Fruit fly (Drosophila melanogaster): ENCODE data around the gene noc.
A peak's percentile ranks its signal among the peaks of the same experiment; 100 is the strongest.

Gene noc

DNA sequence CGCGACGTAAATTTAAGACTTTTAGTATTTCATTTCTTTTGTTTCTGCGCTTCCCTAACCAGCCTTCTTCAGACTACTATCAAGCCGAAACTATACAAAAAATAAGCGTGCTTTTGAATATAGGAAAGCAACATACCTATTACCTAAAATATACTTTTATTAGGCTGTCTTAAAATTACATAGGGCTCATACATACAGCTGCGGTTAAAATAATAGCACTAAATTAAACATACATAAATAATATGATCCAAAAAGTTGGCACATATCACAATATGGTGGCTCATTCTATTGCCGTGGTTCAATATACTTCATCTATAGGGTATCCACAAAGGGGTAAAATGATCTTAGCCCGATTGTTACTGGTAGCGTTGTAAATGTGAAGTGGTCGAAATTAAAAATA, 9.7 kb downstream of the noc start (continued):
- TF ChIP-seq lola (GFP tag; optimal IDR thresholded peaks at IDR 0.05): peak in 1 of 3 experiments; percentile 68
- peak; percentile 53; the same call in 1 of the 2 replicates for TF ChIP-seq CG14667 (GFP tag; IDR thresholded peaks at IDR 0.05)
- 0 out of 2 replicates have a peak, but pooled peaks have one; percentile 18 for TF ChIP-seq CG43689 (GFP tag; IDR thresholded peaks at IDR 0.05)
- TF ChIP-seq tin (GFP tag; optimal IDR thresholded peaks at IDR 0.05): peak; percentile 26
- no peak for TF ChIP-seq pum (GFP tag; optimal IDR thresholded peaks at IDR 0.05)
- TF ChIP-seq MBD-R2 (GFP tag; IDR thresholded peaks at IDR 0.05): peak; percentile 23; the same call in 1 of the 2 replicates
- no peak for TF ChIP-seq pb (GFP tag; optimal IDR thresholded peaks at IDR 0.05)
- peak; percentile 51 for TF ChIP-seq CG15011 (GFP tag; optimal IDR thresholded peaks at IDR 0.05)
- TF ChIP-seq sc (optimal IDR thresholded peaks at IDR 0.05): no peak
- peak; percentile 69 for TF ChIP-seq sc (GFP tag; optimal IDR thresholded peaks at IDR 0.05)
- no peak for TF ChIP-seq Hey (tag; optimal IDR thresholded peaks at IDR 0.05)
- TF ChIP-seq oc (tag; optimal IDR thresholded peaks at IDR 0.05): peak; percentile 66
- 0 out of 2 replicates have a peak, but pooled peaks have one; percentile 33 for TF ChIP-seq CG32767 (GFP tag; IDR thresholded peaks at IDR 0.05)
- TF ChIP-seq Sry-δ (GFP tag; optimal IDR thresholded peaks at IDR 0.05): no peak
- peak; percentile 47 for TF ChIP-seq zen (tag; optimal IDR thresholded peaks at IDR 0.05)
- no peak for TF ChIP-seq Lpt (GFP tag; optimal IDR thresholded peaks at IDR 0.05)
- peak; percentile 66 for TF ChIP-seq CG14014 (GFP tag; IDR thresholded peaks at IDR 0.05)
- TF ChIP-seq ems (GFP tag; optimal IDR thresholded peaks at IDR 0.05): no peak
- no peak for TF ChIP-seq CG13123 (GFP tag; optimal IDR thresholded peaks at IDR 0.05)
- TF ChIP-seq CG6813 (GFP tag; optimal IDR thresholded peaks at IDR 0.05): peak; percentile 73
- no peak for TF ChIP-seq Bgb (GFP tag; IDR thresholded peaks at IDR 0.05; ENCODE audit: partially characterized antibody)
- no peak for TF ChIP-seq knrl (GFP tag; IDR thresholded peaks at IDR 0.05; ENCODE audit: partially characterized antibody)
- no peak for TF ChIP-seq emc (GFP tag; optimal IDR thresholded peaks at IDR 0.05)
- peak; percentile 26 for TF ChIP-seq Bdp1 (GFP tag; optimal IDR thresholded peaks at IDR 0.05)
- TF ChIP-seq luna (GFP tag; optimal IDR thresholded peaks at IDR 0.05): no peak
- no peak for TF ChIP-seq CG31365 (tag; optimal IDR thresholded peaks at IDR 0.05)
- TF ChIP-seq gfzf (GFP tag; optimal IDR thresholded peaks at IDR 0.05): no peak
- no peak for TF ChIP-seq bowl (GFP tag; IDR thresholded peaks at IDR 0.05)
- TF ChIP-seq crol (GFP tag; IDR thresholded peaks at IDR 0.05): no peak
- peak; percentile 48 for TF ChIP-seq CG12155 (GFP tag; optimal IDR thresholded peaks at IDR 0.05)
- no peak for TF ChIP-seq insv (GFP tag; optimal IDR thresholded peaks at IDR 0.05)
- peak; percentile 50 for TF ChIP-seq Sox100B (GFP tag; optimal IDR thresholded peaks at IDR 0.05)
- TF ChIP-seq wor (GFP tag; IDR thresholded peaks at IDR 0.05): peak; percentile 34; the same call in 1 of the 2 replicates
- no peak for TF ChIP-seq schlank (tag; optimal IDR thresholded peaks at IDR 0.05)
- TF ChIP-seq NfI (GFP tag; optimal IDR thresholded peaks at IDR 0.05): peak; percentile 36
- TF ChIP-seq CG10321 (GFP tag; IDR thresholded peaks at IDR 0.05): 0 out of 2 replicates have a peak, but pooled peaks have one; percentile 15
- TF ChIP-seq klu (GFP tag; IDR thresholded peaks at IDR 0.05): no peak
- TF ChIP-seq MTF-1 (GFP tag; optimal IDR thresholded peaks at IDR 0.05; ENCODE audit: borderline replicate concordance): peak; percentile 19
- TF ChIP-seq Atf-2 (GFP tag; optimal IDR thresholded peaks at IDR 0.05): no peak
- peak; percentile 74 for TF ChIP-seq stc (GFP tag; IDR thresholded peaks at IDR 0.05)
- no peak for TF ChIP-seq fu2 (GFP tag; optimal IDR thresholded peaks at IDR 0.05)
- peak; percentile 71; the same call in 2 of the 3 replicates for TF ChIP-seq so (GFP tag; IDR thresholded peaks at IDR 0.05)
- peak; percentile 74 for TF ChIP-seq lab (GFP tag; optimal IDR thresholded peaks at IDR 0.05)
- TF ChIP-seq HLHmδ (GFP tag; optimal IDR thresholded peaks at IDR 0.05): no peak
- TF ChIP-seq zfh1 (GFP tag; IDR thresholded peaks at IDR 0.05): peak; percentile 60; the same call in 2 of the 3 replicates
- peak; percentile 19; the same call in 1 of the 2 replicates for TF ChIP-seq toy (GFP tag; IDR thresholded peaks at IDR 0.05)
- TF ChIP-seq CG13287 (GFP tag; IDR thresholded peaks at IDR 0.05; ENCODE audit: partially characterized antibody): no peak
- peak; percentile 70 for TF ChIP-seq CG18599 (GFP tag; optimal IDR thresholded peaks at IDR 0.05)
- TF ChIP-seq Hr3 (GFP tag; optimal IDR thresholded peaks at IDR 0.05): peak; percentile 72
- no peak for TF ChIP-seq ac (GFP tag; optimal IDR thresholded peaks at IDR 0.05)
- TF ChIP-seq Dfd (GFP tag; optimal IDR thresholded peaks at IDR 0.05): no peak

Data from whole organism, embryonic.